Worm (Caenorhabditis elegans) whole organism, mixed stage, embryonic: ENCODE data around the gene C14B1.8.

Source experiments
- lin-13 ChIP-seq: fragments of 150-350 bp; optimal IDR thresholded peaks from 2 replicates; lab custom pipeline; 2014; ENCODE audit warnings: missing biosample characterization, missing genetic modification characterization
- mls-2 ChIP-seq: sonication (generic microtip); optimal IDR thresholded peaks from 2 replicates; lab custom pipeline; 2016; ENCODE audit warnings: mild to moderate bottlenecking, missing genetic modification characterization, moderate library complexity, missing compliant biosample characterization
- snpc-4 ChIP-seq: fragments of 150-350 bp; optimal IDR thresholded peaks from 2 replicates; lab custom pipeline; 2014; ENCODE audit warnings: missing biosample characterization, missing genetic modification characterization

Gene C14B1.8

ce11 chrIII:3670336-3670735 is 49.1 kb downstream of the C14B1.8 start, which contains the start of gene C46F11.6:
Gene C46F11.6 (minus strand): TSS chrIII:3670436.
- TF ChIP-seq mls-2 (tag; lab: Kevin White, UChicago) = no peak
- TF ChIP-seq lin-13 (tag; lab: Kevin White, UChicago) = no peak
- TF ChIP-seq snpc-4 = no peak
